Fruit fly (Drosophila melanogaster): Measurements from ENCODE around the gene PGRP-LB.

Gene PGRP-LB

dm6 chr3R:11409667-11410137 lies 50.6 kb downstream of the PGRP-LB start, which contains the start of the genes mgr and Irbp (continued):
- TF ChIP-seq gcm (GFP tag; optimal IDR thresholded peaks at IDR 0.05): peak; percentile 93
- TF ChIP-seq z (GFP tag; IDR thresholded peaks at IDR 0.05): no peak
- TF ChIP-seq CG2202 (tag; optimal IDR thresholded peaks at IDR 0.05): peak; percentile 83
- peak; percentile 93 for TF ChIP-seq so (GFP tag; IDR thresholded peaks at IDR 0.05)
- peak; percentile 95 for TF ChIP-seq HLH3B (GFP tag; IDR thresholded peaks at IDR 0.05)
- TF ChIP-seq bigmax (GFP tag; optimal IDR thresholded peaks at IDR 0.05): peak; percentile 86
- peak; percentile 79 for TF ChIP-seq CG30431 (GFP tag; optimal IDR thresholded peaks at IDR 0.05)
- TF ChIP-seq CG2120 (GFP tag; optimal IDR thresholded peaks at IDR 0.05): peak; percentile 84
- peak; percentile 53 for TF ChIP-seq jing (GFP tag; optimal IDR thresholded peaks at IDR 0.05)
- TF ChIP-seq CG9797 (GFP tag; optimal IDR thresholded peaks at IDR 0.05): peak; percentile 12
- TF ChIP-seq CG14965 (GFP tag; optimal IDR thresholded peaks at IDR 0.05; ENCODE audit: borderline replicate concordance): no peak
- TF ChIP-seq dimm (GFP tag; IDR thresholded peaks at IDR 0.05): peak; percentile 84
- peak; percentile 83 for TF ChIP-seq vnd (GFP tag; IDR thresholded peaks at IDR 0.05; ENCODE audit: partially characterized antibody)
- TF ChIP-seq CG42726 (GFP tag; IDR thresholded peaks at IDR 0.05; ENCODE audit: partially characterized antibody): no peak
- TF ChIP-seq Bdp1 (GFP tag; optimal IDR thresholded peaks at IDR 0.05): peak; percentile 23
- peak; percentile 75 for TF ChIP-seq inv (GFP tag; IDR thresholded peaks at IDR 0.05; ENCODE audit: partially characterized antibody)
- peak; percentile 91 for TF ChIP-seq CG34224 (GFP tag; IDR thresholded peaks at IDR 0.05; ENCODE audit: partially characterized antibody)
- peak; percentile 46; the same call in 1 of the 2 replicates for TF ChIP-seq dan (GFP tag; IDR thresholded peaks at IDR 0.05)
- TF ChIP-seq ac (GFP tag; optimal IDR thresholded peaks at IDR 0.05): peak; percentile 58
- TF ChIP-seq CG10543 (GFP tag; optimal IDR thresholded peaks at IDR 0.05): no peak
- no peak for TF ChIP-seq sima (GFP tag; optimal IDR thresholded peaks at IDR 0.05)
- no peak for TF ChIP-seq CG4854 (GFP tag; optimal IDR thresholded peaks at IDR 0.05)
- peak; percentile 86 for TF ChIP-seq GATAe (GFP tag; conservative IDR thresholded peaks at IDR 0.05)
- peak; percentile 85 for TF ChIP-seq CG11723 (GFP tag; optimal IDR thresholded peaks at IDR 0.05)
- TF ChIP-seq CG31365 (tag; optimal IDR thresholded peaks at IDR 0.05): no peak
- TF ChIP-seq CG14667 (GFP tag; IDR thresholded peaks at IDR 0.05): peak; percentile 91
- TF ChIP-seq slou (GFP tag; optimal IDR thresholded peaks at IDR 0.05): peak; percentile 59
- peak; percentile 82 for TF ChIP-seq Poxn (GFP tag; IDR thresholded peaks at IDR 0.05)
- TF ChIP-seq Fer1 (GFP tag; optimal IDR thresholded peaks at IDR 0.05): no peak
- peak; percentile 16 for TF ChIP-seq Neu2 (GFP tag; optimal IDR thresholded peaks at IDR 0.05; ENCODE audit: borderline replicate concordance)
- peak; percentile 3 for TF ChIP-seq TFAM (GFP tag; optimal IDR thresholded peaks at IDR 0.05)
- no peak for TF ChIP-seq gfzf (GFP tag; optimal IDR thresholded peaks at IDR 0.05)
- TF ChIP-seq klu (GFP tag; IDR thresholded peaks at IDR 0.05): peak; percentile 89
- peak; percentile 74 for TF ChIP-seq amos (GFP tag; IDR thresholded peaks at IDR 0.05; ENCODE audit: partially characterized antibody)
- peak; percentile 92 for TF ChIP-seq CG30403 (GFP tag; optimal IDR thresholded peaks at IDR 0.05)
- peak in 1 of 2 experiments; percentile 95 for TF ChIP-seq bsh (GFP tag; optimal IDR thresholded peaks at IDR 0.05)
- peak; percentile 83 for TF ChIP-seq CG16813 (GFP tag; IDR thresholded peaks at IDR 0.05; ENCODE audit: partially characterized antibody)
- TF ChIP-seq fd96Cb (tag; optimal IDR thresholded peaks at IDR 0.05): peak; percentile 90
- peak; percentile 52; the same call in 1 of the 3 replicates for TF ChIP-seq CG7963 (GFP tag; IDR thresholded peaks at IDR 0.05; ENCODE audit: partially characterized antibody)
- peak; percentile 93 for TF ChIP-seq CG9215 (GFP tag; IDR thresholded peaks at IDR 0.05)
- peak; percentile 85 for TF ChIP-seq CG4820 (GFP tag; optimal IDR thresholded peaks at IDR 0.05)
- TF ChIP-seq tap (tag; optimal IDR thresholded peaks at IDR 0.05): peak; percentile 88
- TF ChIP-seq CG6791 (GFP tag; IDR thresholded peaks at IDR 0.05; ENCODE audit: partially characterized antibody): no peak; the same call in 2 of the 3 replicates
- TF ChIP-seq Usf (GFP tag; optimal IDR thresholded peaks at IDR 0.05): peak; percentile 70
- no peak for TF ChIP-seq btn (GFP tag; optimal IDR thresholded peaks at IDR 0.05)
- peak; percentile 59 for TF ChIP-seq CG34376 (GFP tag; optimal IDR thresholded peaks at IDR 0.05)
- peak; percentile 68 for TF ChIP-seq kah (GFP tag; optimal IDR thresholded peaks at IDR 0.05)
- peak; percentile 91 for TF ChIP-seq CG11504 (tag; optimal IDR thresholded peaks at IDR 0.05)
- TF ChIP-seq en (GFP tag; optimal IDR thresholded peaks at IDR 0.05): no peak
- peak; percentile 55 for TF ChIP-seq bab2 (GFP tag; optimal IDR thresholded peaks at IDR 0.05)
